Fruit fly (Drosophila melanogaster) Kc167 (cell line): ENCODE data around the gene CG43098.

ENCODE experiments used
- h ChIP-seq: fragments of >200 bp; optimal IDR thresholded peaks from 3 replicates; lab custom pipeline; 2018; ENCODE audit warnings: missing external identifiers
- insv ChIP-seq: fragments of >200 bp; optimal IDR thresholded peaks from 3 replicates; lab custom pipeline; 2018; ENCODE audit warnings: missing external identifiers
- psq ChIP-seq: fragments of >200 bp; optimal IDR thresholded peaks from 2 replicates; lab custom pipeline; 2017; ENCODE audit warnings: missing external identifiers
- ttk ChIP-seq: sonication (Bioruptor generic); optimal IDR thresholded peaks from 2 replicates; lab custom pipeline; 2017; ENCODE audit warnings: missing external identifiers

DNA sequence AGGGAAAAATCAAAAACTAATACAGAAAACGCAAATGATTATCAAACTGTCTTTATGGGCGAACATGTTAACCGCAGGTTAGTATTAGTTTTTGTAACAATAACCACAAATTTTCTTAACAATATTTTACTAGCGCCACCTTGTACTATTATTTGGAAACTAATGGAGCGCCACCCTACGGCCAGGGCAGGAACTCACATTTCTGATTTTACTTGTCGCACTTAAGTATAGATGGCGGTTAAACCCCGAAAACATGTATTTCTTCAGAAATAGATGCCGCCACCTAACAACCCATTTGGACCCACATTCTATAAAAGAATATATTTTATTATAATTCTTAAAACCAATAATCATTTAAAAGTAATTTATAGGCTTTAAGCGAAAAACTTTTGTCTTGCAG is 42.5 kb upstream of the CG43098 start:
- no peak for TF ChIP-seq ttk (lab: Kevin White, UChicago)
- TF ChIP-seq insv (lab: Kevin White, UChicago), result no peak
- no peak for TF ChIP-seq psq (lab: Kevin White, UChicago)
- TF ChIP-seq h (lab: Kevin White, UChicago), result no peak
